Worm (Caenorhabditis elegans): Measurements from ENCODE around the gene elf-1.

Gene elf-1

ce11 chrIII:750028-750427 lies 61.1 kb downstream of the elf-1 start:
- TF ChIP-seq bed-3 (GFP tag; optimal IDR thresholded peaks at IDR 0.05) (no peak), mls-2 (tag; optimal IDR thresholded peaks at IDR 0.05) (no peak), lsy-2 (tag; optimal IDR thresholded peaks at IDR 0.05) (no peak), ham-2 (GFP tag; optimal IDR thresholded peaks at IDR 0.05) (no peak), sptf-1 (tag; optimal IDR thresholded peaks at IDR 0.05) (no peak), nhr-76 (tag; optimal IDR thresholded peaks at IDR 0.05) (no peak), ztf-11 (tag; optimal IDR thresholded peaks at IDR 0.05) (no peak), nhr-12 (tag; optimal IDR thresholded peaks at IDR 0.05) (no peak), unc-120 (tag; optimal IDR thresholded peaks at IDR 0.05; ENCODE audit: poor library complexity, severe bottlenecking) (no peak), cnd-1 (tag; optimal IDR thresholded peaks at IDR 0.05) (no peak), nhr-28 (tag; optimal IDR thresholded peaks at IDR 0.05) (no peak), unc-62 (GFP tag; optimal IDR thresholded peaks at IDR 0.05) (no peak), nhr-237 (tag; optimal IDR thresholded peaks at IDR 0.05) (no peak)

- TF ChIP-seq lin-32 (GFP tag; optimal IDR thresholded peaks at IDR 0.05) (no peak), elt-1 (tag; optimal IDR thresholded peaks at IDR 0.05; ENCODE audit: borderline replicate concordance, insufficient read depth) (no peak), hlh-1 (tag; optimal IDR thresholded peaks at IDR 0.05) (no peak), unc-120 (tag; optimal IDR thresholded peaks at IDR 0.05; ENCODE audit: poor library complexity, severe bottlenecking) (no peak), lin-13 (tag; optimal IDR thresholded peaks at IDR 0.05) (no peak), pha-4 (tag; optimal IDR thresholded peaks at IDR 0.05) (no peak), unc-39 (tag; optimal IDR thresholded peaks at IDR 0.05) (no peak), zip-8 (tag; optimal IDR thresholded peaks at IDR 0.05) (no peak)
Measured at ce11 chrIII:752326-752725, 63.4 kb downstream of the elf-1 start, which contains the start of gene pat-12. Gene pat-12, minus strand, starts transcription at chrIII:752426.

ce11 chrIII:754371-754770 lies 65.4 kb downstream of the elf-1 start:
- no peak for TF ChIP-seq mls-2 (tag; optimal IDR thresholded peaks at IDR 0.05)
- no peak for TF ChIP-seq ceh-39 (tag; optimal IDR thresholded peaks at IDR 0.05)
- no peak for TF ChIP-seq lin-32 (GFP tag; optimal IDR thresholded peaks at IDR 0.05)
- no peak for TF ChIP-seq pha-4 (tag; optimal IDR thresholded peaks at IDR 0.05)

- no peak for TF ChIP-seq nhr-2 (tag; optimal IDR thresholded peaks at IDR 0.05)
- TF ChIP-seq drap-1 (GFP tag; optimal IDR thresholded peaks at IDR 0.05), result no peak
- TF ChIP-seq mls-2 (tag; optimal IDR thresholded peaks at IDR 0.05), result no peak
- TF ChIP-seq flh-1 (GFP tag; optimal IDR thresholded peaks at IDR 0.05), result no peak
- no peak for TF ChIP-seq sem-2 (GFP tag; optimal IDR thresholded peaks at IDR 0.05)
- TF ChIP-seq ceh-43 (GFP tag; optimal IDR thresholded peaks at IDR 0.05), result no peak
- TF ChIP-seq cnd-1 (tag; optimal IDR thresholded peaks at IDR 0.05), result no peak
- no peak for TF ChIP-seq nhr-76 (tag; optimal IDR thresholded peaks at IDR 0.05)
- TF ChIP-seq zip-8 (tag; optimal IDR thresholded peaks at IDR 0.05), result no peak
- TF ChIP-seq pha-4 (tag; optimal IDR thresholded peaks at IDR 0.05), result no peak
- no peak for TF ChIP-seq mep-1 (tag; optimal IDR thresholded peaks at IDR 0.05)
Measured at ce11 chrIII:757981-758380, 69.0 kb downstream of the elf-1 start, which contains the start of gene T17H7.7. Gene T17H7.7, minus strand, starts transcription at chrIII:758081.

ce11 chrIII:759675-760074 lies 70.7 kb downstream of the elf-1 start:
- TF ChIP-seq sptf-1 (tag; optimal IDR thresholded peaks at IDR 0.05), result no peak
- no peak for TF ChIP-seq ceh-43 (GFP tag; optimal IDR thresholded peaks at IDR 0.05)
- no peak for TF ChIP-seq flh-1 (GFP tag; optimal IDR thresholded peaks at IDR 0.05)
- TF ChIP-seq drap-1 (GFP tag; optimal IDR thresholded peaks at IDR 0.05), result no peak
- TF ChIP-seq ham-2 (GFP tag; optimal IDR thresholded peaks at IDR 0.05), result no peak
- TF ChIP-seq ztf-11 (tag; optimal IDR thresholded peaks at IDR 0.05), result no peak
- TF ChIP-seq nhr-76 (tag; optimal IDR thresholded peaks at IDR 0.05), result no peak
- no peak for TF ChIP-seq sem-2 (GFP tag; optimal IDR thresholded peaks at IDR 0.05)
- no peak for TF ChIP-seq lsy-2 (tag; optimal IDR thresholded peaks at IDR 0.05)
- TF ChIP-seq tbx-8 (GFP tag; optimal IDR thresholded peaks at IDR 0.05), result no peak
- TF ChIP-seq pha-4 (tag; optimal IDR thresholded peaks at IDR 0.05), result no peak
- TF ChIP-seq mep-1 (tag; optimal IDR thresholded peaks at IDR 0.05), result no peak
- TF ChIP-seq cnd-1 (tag; optimal IDR thresholded peaks at IDR 0.05), result no peak
- TF ChIP-seq nhr-237 (tag; optimal IDR thresholded peaks at IDR 0.05), result no peak
- no peak for TF ChIP-seq nhr-28 (tag; optimal IDR thresholded peaks at IDR 0.05)

ce11 chrIII:761476-761875 lies 72.5 kb downstream of the elf-1 start, which contains the start of gene nlp-52:
Gene nlp-52, plus strand, starts transcription at chrIII:761776.
- TF ChIP-seq pha-4 (tag; optimal IDR thresholded peaks at IDR 0.05) (no peak), mab-5 (tag; optimal IDR thresholded peaks at IDR 0.05) (no peak), ceh-43 (GFP tag; optimal IDR thresholded peaks at IDR 0.05) (no peak), nhr-28 (tag; optimal IDR thresholded peaks at IDR 0.05) (no peak), unc-39 (tag; optimal IDR thresholded peaks at IDR 0.05) (no peak), hlh-1 (tag; optimal IDR thresholded peaks at IDR 0.05) (no peak), elt-1 (tag; optimal IDR thresholded peaks at IDR 0.05; ENCODE audit: borderline replicate concordance, insufficient read depth) (no peak), unc-120 (tag; optimal IDR thresholded peaks at IDR 0.05; ENCODE audit: poor library complexity, severe bottlenecking) (no peak), ham-2 (GFP tag; optimal IDR thresholded peaks at IDR 0.05) (no peak), sptf-1 (tag; optimal IDR thresholded peaks at IDR 0.05) (no peak), mep-1 (tag; optimal IDR thresholded peaks at IDR 0.05) (no peak), nhr-12 (tag; optimal IDR thresholded peaks at IDR 0.05) (no peak), lin-32 (GFP tag; optimal IDR thresholded peaks at IDR 0.05) (no peak), lin-13 (tag; optimal IDR thresholded peaks at IDR 0.05) (no peak), ceh-39 (tag; optimal IDR thresholded peaks at IDR 0.05) (no peak), snpc-4 (tag; optimal IDR thresholded peaks at IDR 0.05) (no peak), drap-1 (GFP tag; optimal IDR thresholded peaks at IDR 0.05) (no peak), tbx-8 (GFP tag; optimal IDR thresholded peaks at IDR 0.05) (no peak), lsy-2 (tag; optimal IDR thresholded peaks at IDR 0.05) (no peak), sem-2 (GFP tag; optimal IDR thresholded peaks at IDR 0.05) (no peak)

All from whole organism, mixed stage, embryonic.